Fruit fly (Drosophila melanogaster) whole organism, embryonic: ENCODE measurements around the gene Adsl.
A peak's percentile ranks its signal among the peaks of the same experiment; 100 is the strongest.

Source experiments
- Aef1 ChIP-seq: fragments of 200-800 bp; sonication (Bioruptor generic); IDR thresholded peaks from 3 replicates; pipeline ENCODE4 v1.3.6; 2022; ENCODE audit warnings: missing biosample characterization, missing genetic modification characterization
- Atf3 ChIP-seq: fragments of 200-800 bp; sonication (Bioruptor generic); optimal IDR thresholded peaks from 3 replicates; lab custom pipeline; 2016; ENCODE audit warnings: missing biosample characterization, missing genetic modification characterization
- BtbVII ChIP-seq: fragments of 200-800 bp; sonication (Bioruptor generic); optimal IDR thresholded peaks from 3 replicates; lab custom pipeline; 2017; ENCODE audit warnings: missing biosample characterization, mild to moderate bottlenecking, missing genetic modification characterization
- CG10209 ChIP-seq: fragments of 200-800 bp; sonication (Bioruptor generic); optimal IDR thresholded peaks from 3 replicates; lab custom pipeline; 2017; ENCODE audit warnings: missing biosample characterization, mild to moderate bottlenecking, missing genetic modification characterization, missing genetic modification reagents
- CG10462 ChIP-seq: fragments of 200-800 bp; sonication (Bioruptor generic); optimal IDR thresholded peaks from 2 replicates; lab custom pipeline; 2016; ENCODE audit warnings: missing biosample characterization, missing genetic modification characterization
- CG11504 ChIP-seq: fragments of 200-800 bp; sonication (Bioruptor generic); optimal IDR thresholded peaks from 3 replicates; lab custom pipeline; 2019; ENCODE audit warnings: missing biosample characterization, mild to moderate bottlenecking, missing genetic modification characterization, moderate library complexity
- CG12155 ChIP-seq: fragments of 200-800 bp; sonication (Bioruptor generic); optimal IDR thresholded peaks from 3 replicates; lab custom pipeline; 2016; ENCODE audit warnings: missing biosample characterization, missing genetic modification characterization
- CG12219 ChIP-seq: fragments of 200-800 bp; sonication (Bioruptor generic); optimal IDR thresholded peaks from 3 replicates; lab custom pipeline; 2018; ENCODE audit warnings: missing biosample characterization, mild to moderate bottlenecking, missing genetic modification characterization
- CG13424 ChIP-seq: fragments of 200-800 bp; sonication (Bioruptor generic); optimal IDR thresholded peaks from 2 replicates; lab custom pipeline; 2019; ENCODE audit warnings: missing biosample characterization, mild to moderate bottlenecking, missing genetic modification characterization, moderate library complexity
- CG15011 ChIP-seq: fragments of 200-800 bp; sonication (Bioruptor generic); optimal IDR thresholded peaks from 3 replicates; lab custom pipeline; 2018; ENCODE audit warnings: missing biosample characterization, mild to moderate bottlenecking, missing genetic modification characterization
- CG15073 ChIP-seq: fragments of 200-800 bp; sonication (Bioruptor generic); optimal IDR thresholded peaks from 2 replicates; lab custom pipeline; 2016; ENCODE audit warnings: missing biosample characterization, missing genetic modification characterization
- CG16815 ChIP-seq: fragments of 200-800 bp; sonication (Bioruptor generic); optimal IDR thresholded peaks from 3 replicates; lab custom pipeline; 2017; ENCODE audit warnings: missing biosample characterization, mild to moderate bottlenecking, missing genetic modification characterization
- CG16863 ChIP-seq: fragments of 200-800 bp; sonication (Bioruptor generic); optimal IDR thresholded peaks from 3 replicates; lab custom pipeline; 2016; ENCODE audit warnings: missing biosample characterization, missing genetic modification characterization
- CG31441 ChIP-seq: fragments of 200-800 bp; sonication (Bioruptor generic); IDR thresholded peaks from 2 replicates; pipeline ENCODE4 v1.3.6; 2022; ENCODE audit warnings: missing biosample characterization, missing genetic modification characterization
- CG33557 ChIP-seq: fragments of 200-800 bp; sonication (Bioruptor generic); optimal IDR thresholded peaks from 2 replicates; lab custom pipeline; 2019; ENCODE audit warnings: missing biosample characterization, mild to moderate bottlenecking, missing genetic modification characterization, moderate library complexity
- CG3726 ChIP-seq: fragments of 200-800 bp; sonication (Bioruptor generic); IDR thresholded peaks from 3 replicates; pipeline ENCODE4, ENCODE4 v1.3.6; 2022; ENCODE audit warnings: missing biosample characterization, missing genetic modification characterization
- CG4617 ChIP-seq: fragments of 200-800 bp; sonication (Bioruptor generic); optimal IDR thresholded peaks from 3 replicates; lab custom pipeline; 2016; ENCODE audit warnings: missing biosample characterization, missing genetic modification characterization, borderline replicate concordance
- CG7987 ChIP-seq: fragments of 200-800 bp; sonication (Bioruptor generic); optimal IDR thresholded peaks from 2 replicates; lab custom pipeline; 2018; ENCODE audit warnings: missing biosample characterization, mild to moderate bottlenecking, missing genetic modification characterization, moderate library complexity
- Ets65A ChIP-seq: fragments of 200-800 bp; sonication (Bioruptor generic); peaks from one replicate; lab custom pipeline; 2016; ENCODE audit warnings: missing biosample characterization, missing genetic modification characterization
- Fer2 ChIP-seq: fragments of 200-800 bp; sonication (Bioruptor generic); optimal IDR thresholded peaks from 2 replicates; lab custom pipeline; 2018; ENCODE audit warnings: missing biosample characterization, mild to moderate bottlenecking, missing genetic modification characterization, moderate library complexity
- HHEX ChIP-seq: fragments of 200-800 bp; sonication (Bioruptor generic); optimal IDR thresholded peaks from 3 replicates; lab custom pipeline; 2017; ENCODE audit warnings: missing biosample characterization, mild to moderate bottlenecking, missing genetic modification characterization, missing genetic modification reagents
- Hey ChIP-seq: fragments of 200-800 bp; sonication (Bioruptor generic); optimal IDR thresholded peaks from 3 replicates; lab custom pipeline; 2018; ENCODE audit warnings: missing biosample characterization, mild to moderate bottlenecking, missing genetic modification characterization
- Lhr ChIP-seq: fragments of 200-800 bp; sonication (Bioruptor generic); optimal IDR thresholded peaks from 3 replicates; lab custom pipeline; 2017; ENCODE audit warnings: mild to moderate bottlenecking, missing biosample characterization, missing genetic modification reagents, missing genetic modification characterization
- NFAT ChIP-seq: fragments of 200-800 bp; sonication (Bioruptor generic); IDR thresholded peaks from 2 replicates; pipeline ENCODE4 v1.3.6; 2022; ENCODE audit warnings: missing biosample characterization, missing genetic modification characterization
- Nf-YC ChIP-seq: fragments of 200-800 bp; optimal IDR thresholded peaks from 3 replicates; lab custom pipeline; 2019; ENCODE audit warnings: missing biosample characterization, mild to moderate bottlenecking, missing genetic modification characterization, moderate library complexity
- PHDP ChIP-seq: fragments of 200-800 bp; sonication (Bioruptor generic); optimal IDR thresholded peaks from 3 replicates; lab custom pipeline; 2018; ENCODE audit warnings: missing biosample characterization, mild to moderate bottlenecking, missing genetic modification characterization, moderate library complexity
- Trl ChIP-seq, 3 experiments: fragments of >200 bp in 2 of 3; fragments of 200-800 bp in 1 of 3; sonication (Bioruptor generic) in 1 of 3; optimal IDR thresholded peaks; 2 replicates in 1 of 3; 3 replicates in 2 of 3; lab custom pipeline; 2016 to 2017; ENCODE audit warnings: missing biosample characterization in 1 of 3, missing genetic modification characterization in 1 of 3
- ac ChIP-seq: fragments of 200-800 bp; sonication (Bioruptor generic); optimal IDR thresholded peaks from 3 replicates; lab custom pipeline; 2017; ENCODE audit warnings: missing biosample characterization, mild to moderate bottlenecking, missing genetic modification characterization
- ase ChIP-seq: fragments of 200-800 bp; sonication (Bioruptor generic); IDR thresholded peaks from 3 replicates; pipeline ENCODE4 v1.3.6; 2022; ENCODE audit warnings: missing biosample characterization, missing genetic modification characterization
- ato ChIP-seq: fragments of 200-800 bp; sonication (Bioruptor generic); IDR thresholded peaks from 2 replicates; pipeline ENCODE4 v1.3.6; 2022; ENCODE audit warnings: missing biosample characterization, missing genetic modification characterization; ENCODE audit not compliant: partially characterized antibody
- dati ChIP-seq: fragments of 200-800 bp; sonication (Bioruptor generic); IDR thresholded peaks from 2 replicates; pipeline ENCODE4 v1.3.6; 2022; ENCODE audit warnings: missing biosample characterization, missing genetic modification characterization
- gro ChIP-seq: fragments of 200-800 bp; sonication (Bioruptor generic); optimal IDR thresholded peaks from 2 replicates; lab custom pipeline; 2016; ENCODE audit warnings: missing biosample characterization, missing genetic modification characterization
- gt ChIP-seq: fragments of 200-800 bp; sonication (Bioruptor generic); IDR thresholded peaks from 2 replicates; pipeline ENCODE4 v1.3.6; 2022; ENCODE audit warnings: missing biosample characterization, missing genetic modification characterization
- ham ChIP-seq: fragments of 200-800 bp; sonication (Bioruptor generic); IDR thresholded peaks from 2 replicates; pipeline ENCODE4 v1.3.6; 2022; ENCODE audit warnings: missing biosample characterization, missing genetic modification characterization
- lmd ChIP-seq: fragments of 200-800 bp; sonication (Bioruptor generic); IDR thresholded peaks from 2 replicates; pipeline ENCODE4 v1.3.6; 2022; ENCODE audit warnings: missing biosample characterization, missing genetic modification characterization
- nerfin-1 ChIP-seq: fragments of 200-800 bp; sonication (Bioruptor generic); optimal IDR thresholded peaks from 3 replicates; lab custom pipeline; 2019; ENCODE audit warnings: missing biosample characterization, mild to moderate bottlenecking, missing genetic modification characterization, moderate library complexity
- oc ChIP-seq: fragments of 200-800 bp; sonication (Bioruptor generic); optimal IDR thresholded peaks from 2 replicates; lab custom pipeline; 2018; ENCODE audit warnings: missing biosample characterization, mild to moderate bottlenecking, missing genetic modification characterization, moderate library complexity
- pan ChIP-seq, 4 experiments: fragments of >200 bp in 3 of 4; fragments of 200-800 bp in 1 of 4; sonication (Bioruptor generic) in 1 of 4; optimal IDR thresholded peaks in 3 of 4; IDR thresholded peaks in 1 of 4; 2 replicates each; pipeline versions ENCODE4 v1.3.6 to Lab custom; 2017 to 2022; ENCODE audit warnings: missing biosample characterization in 2 of 4, missing genetic modification characterization in 2 of 4, mixed read lengths in 1 of 4
- pum ChIP-seq: fragments of 200-800 bp; sonication (Bioruptor generic); optimal IDR thresholded peaks from 2 replicates; lab custom pipeline; 2016; ENCODE audit warnings: missing biosample characterization, missing genetic modification characterization
- slbo ChIP-seq: fragments of 200-800 bp; sonication (Bioruptor generic); IDR thresholded peaks from 2 replicates; pipeline ENCODE4 v1.3.6; 2022; ENCODE audit warnings: missing biosample characterization, missing genetic modification characterization
- ssp ChIP-seq: fragments of 200-800 bp; sonication (Bioruptor generic); IDR thresholded peaks from 2 replicates; pipeline ENCODE4 v1.3.6; 2022; ENCODE audit warnings: missing biosample characterization, missing genetic modification characterization
- tgo ChIP-seq: fragments of 200-800 bp; sonication (Bioruptor generic); IDR thresholded peaks from 3 replicates; pipeline ENCODE4 v1.3.6; 2022; ENCODE audit warnings: missing biosample characterization, missing genetic modification characterization
- tll ChIP-seq, 2 experiments: fragments of 200-800 bp in 1 of 2; fragments of >200 bp in 1 of 2; sonication (Bioruptor generic) in 1 of 2; optimal IDR thresholded peaks; 2 replicates each; lab custom pipeline; 2017 to 2019; ENCODE audit warnings: missing biosample characterization in 2 of 2, missing genetic modification characterization in 2 of 2, mild to moderate bottlenecking in 1 of 2, moderate library complexity in 1 of 2
- toy ChIP-seq: fragments of 200-800 bp; sonication (Bioruptor generic); IDR thresholded peaks from 2 replicates; pipeline ENCODE4 v1.3.6; 2022; ENCODE audit warnings: missing biosample characterization, missing genetic modification characterization
- ttk ChIP-seq: fragments of 200-800 bp; sonication (Bioruptor generic); IDR thresholded peaks from 2 replicates; pipeline ENCODE4 v2.1.2; 2022; ENCODE audit warnings: missing biosample characterization, missing genetic modification characterization
- tx ChIP-seq: fragments of 200-800 bp; sonication (Bioruptor generic); optimal IDR thresholded peaks from 2 replicates; lab custom pipeline; 2016; ENCODE audit warnings: missing biosample characterization, missing genetic modification characterization
- unc-4 ChIP-seq: fragments of 200-800 bp; sonication (Bioruptor generic); IDR thresholded peaks from 2 replicates; pipeline ENCODE4 v1.3.6; 2022; ENCODE audit warnings: missing biosample characterization, missing genetic modification characterization; ENCODE audit not compliant: partially characterized antibody
- vvl ChIP-seq: fragments of 200-800 bp; sonication (Bioruptor generic); IDR thresholded peaks from 2 replicates; pipeline ENCODE4 v1.3.6; 2022; ENCODE audit warnings: missing biosample characterization, missing genetic modification characterization

Adsl gene

DNA sequence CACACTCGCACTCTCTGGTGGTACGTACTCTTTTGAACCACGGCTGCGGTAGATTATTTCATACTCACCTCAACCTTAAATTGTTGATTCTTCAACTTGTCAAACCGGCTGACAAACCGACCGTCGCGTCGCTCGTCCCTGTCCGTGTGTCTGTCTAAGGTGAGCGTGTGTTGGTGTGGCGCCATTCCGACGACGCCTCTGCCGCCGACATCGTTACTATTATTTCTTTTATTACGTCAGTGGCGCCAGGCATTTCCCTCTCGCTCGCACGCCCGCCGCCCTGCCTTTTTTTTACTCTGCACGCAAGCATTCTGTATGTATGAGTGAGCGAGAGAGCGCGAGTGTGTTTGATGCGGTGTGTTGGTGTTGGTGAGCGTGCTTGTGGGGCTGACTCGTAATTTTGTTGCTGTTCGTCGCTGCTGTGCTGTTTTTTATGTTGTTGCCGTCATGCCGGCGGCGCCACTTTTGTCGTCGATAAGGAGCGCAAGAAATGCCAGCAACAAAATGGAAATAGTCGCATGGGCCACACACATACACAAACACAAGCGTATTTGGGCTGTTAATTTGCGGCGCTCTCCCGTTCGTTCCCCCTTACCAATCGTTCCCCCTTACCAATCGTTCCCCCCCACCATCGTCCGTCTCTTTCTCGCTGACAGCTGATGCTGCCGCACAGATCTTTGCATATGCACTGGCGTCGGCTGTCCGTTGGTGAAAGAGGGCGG is 35.4 kb upstream of the Adsl start (continued):
- TF ChIP-seq gro (GFP tag; lab: Kevin White, UChicago): peak; percentile 77
- no peak for TF ChIP-seq pan (optimal IDR thresholded peaks at IDR 0.05; lab: Kevin White, UChicago)
- TF ChIP-seq pan (GFP tag; optimal IDR thresholded peaks at IDR 0.05 in 1 of 2, IDR thresholded peaks at IDR 0.05 in 1 of 2): peak in 1 of 2 experiments; percentile 6
- peak; percentile 95 for TF ChIP-seq CG10209 (GFP tag; lab: Kevin White, UChicago)
- peak; percentile 71 for TF ChIP-seq Hey (tag; lab: Kevin White, UChicago)
- TF ChIP-seq lmd (GFP tag; lab: Robert Waterston, UW): no peak
- TF ChIP-seq oc (tag; lab: Kevin White, UChicago): no peak
- TF ChIP-seq tll (GFP tag; optimal IDR thresholded peaks at IDR 0.05; lab: Kevin White, UChicago): peak in 1 of 2 experiments; percentile 76
- peak; percentile 11 for TF ChIP-seq pum (GFP tag; lab: Kevin White, UChicago)
- TF ChIP-seq CG12219 (GFP tag; lab: Kevin White, UChicago): no peak
- no peak for TF ChIP-seq CG16863 (GFP tag; lab: Kevin White, UChicago)
- peak; percentile 13; the same call in 1 of the 2 replicates for TF ChIP-seq slbo
- TF ChIP-seq CG7987 (GFP tag; lab: Kevin White, UChicago): peak; percentile 34
- peak; percentile 80 for TF ChIP-seq CG11504 (tag; lab: Kevin White, UChicago)
- peak; percentile 52; the same call in 1 of the 2 replicates for TF ChIP-seq NFAT (GFP tag; lab: Robert Waterston, UW)
- TF ChIP-seq Atf3: peak; percentile 77
- no peak for TF ChIP-seq CG16815 (GFP tag; lab: Kevin White, UChicago)
- no peak for TF ChIP-seq CG15011
- no peak for TF ChIP-seq ssp (GFP tag; lab: Robert Waterston, UW)
- TF ChIP-seq Aef1 (GFP tag; lab: Robert Waterston, UW): peak; percentile 76
- TF ChIP-seq tgo: no peak
- no peak for TF ChIP-seq CG12155
- peak; percentile 82 for TF ChIP-seq BtbVII (GFP tag; lab: Kevin White, UChicago)
- TF ChIP-seq CG10462 (GFP tag; lab: Kevin White, UChicago): no peak
- TF ChIP-seq toy (GFP tag; lab: Robert Waterston, UW): no peak
- no peak for TF ChIP-seq CG4617 (GFP tag; lab: Kevin White, UChicago)
- TF ChIP-seq unc-4: peak; percentile 29
- no peak for TF ChIP-seq dati
- TF ChIP-seq Nf-YC: peak; percentile 78
- no peak for TF ChIP-seq HHEX
- peak; percentile 2 for TF ChIP-seq PHDP
- TF ChIP-seq Trl (optimal IDR thresholded peaks at IDR 0.05; lab: Kevin White, UChicago): peak; percentile 65 to 82
- TF ChIP-seq Trl (GFP tag; optimal IDR thresholded peaks at IDR 0.05; lab: Kevin White, UChicago): peak; percentile 43
- TF ChIP-seq ase (GFP tag; lab: Robert Waterston, UW): no peak; the same call in 2 of the 3 replicates
- TF ChIP-seq nerfin-1 (tag; lab: Kevin White, UChicago): no peak
- TF ChIP-seq ac: no peak
- TF ChIP-seq vvl (GFP tag; lab: Robert Waterston, UW): peak; percentile 42
- TF ChIP-seq CG15073: no peak
- TF ChIP-seq Fer2 (tag; lab: Kevin White, UChicago): no peak
- no peak for TF ChIP-seq Lhr (GFP tag; lab: Kevin White, UChicago)
- TF ChIP-seq ham (GFP tag; lab: Robert Waterston, UW): no peak
- TF ChIP-seq gt (GFP tag; lab: Robert Waterston, UW): peak; percentile 36; the same call in 1 of the 2 replicates
- TF ChIP-seq CG13424 (tag; lab: Kevin White, UChicago): no peak
- peak; percentile 31 for TF ChIP-seq Ets65A (GFP tag; lab: Kevin White, UChicago)
- TF ChIP-seq CG3726 (GFP tag; lab: Robert Waterston, UW): no peak
- TF ChIP-seq tx (GFP tag; lab: Kevin White, UChicago): no peak
- 0 out of 2 replicates have a peak, but pooled peaks have one; percentile 15 for TF ChIP-seq ttk
- TF ChIP-seq CG33557 (GFP tag; lab: Kevin White, UChicago): no peak
- TF ChIP-seq CG31441 (GFP tag; lab: Robert Waterston, UW): no peak
- TF ChIP-seq ato: no peak
